Worm (Caenorhabditis elegans): ENCODE measurements around the gene nhr-31.

- TF ChIP-seq pha-4 (tag; optimal IDR thresholded peaks at IDR 0.05): no peak
- no peak for TF ChIP-seq snpc-4 (GFP tag; optimal IDR thresholded peaks at IDR 0.05)
- TF ChIP-seq snpc-4 (tag; optimal IDR thresholded peaks at IDR 0.05): no peak
- TF ChIP-seq chd-7 (tag; optimal IDR thresholded peaks at IDR 0.05): no peak
Measured at ce11 chrIV:8007549-8007948, 21.8 kb downstream of the nhr-31 start.

Data from whole organism, young adult.